Fruit fly (Drosophila melanogaster): Measurements from ENCODE around the gene Fdx2.

Fdx2 gene

DNA sequence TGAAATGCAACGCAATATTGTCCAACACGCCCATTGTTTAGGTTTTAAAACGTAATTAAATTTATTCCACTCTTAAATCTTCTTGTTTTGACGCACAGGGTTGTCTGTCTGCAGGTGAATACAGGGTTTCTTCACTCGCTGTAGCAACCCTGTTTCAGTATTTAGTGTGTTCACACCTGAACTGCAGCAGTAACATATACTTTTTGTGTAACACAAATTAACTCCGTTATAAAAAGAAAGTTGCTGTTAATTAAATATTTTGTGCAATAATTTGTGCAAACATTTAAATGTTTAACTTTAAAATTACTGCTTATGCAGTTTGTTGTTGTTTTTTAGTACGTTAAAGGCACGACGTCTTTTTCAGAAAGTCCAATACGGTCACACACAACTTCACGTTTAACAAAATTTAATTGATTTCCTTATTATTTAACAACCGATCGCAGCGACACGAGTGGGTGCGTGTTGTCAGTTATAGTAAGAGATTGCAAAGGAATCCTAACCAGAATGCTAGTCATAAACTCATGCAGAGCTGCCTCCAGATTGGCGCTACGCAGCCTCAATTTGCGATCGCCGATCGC lies at the start of gene Fdx2, which contains the start of gene CG15012 (continued):
- TF ChIP-seq gt (GFP tag; IDR thresholded peaks at IDR 0.05) (no peak), CG3281 (GFP tag; optimal IDR thresholded peaks at IDR 0.05) (peak; percentile 71), Doc3 (GFP tag; IDR thresholded peaks at IDR 0.05; ENCODE audit: partially characterized antibody) (no peak), GATAe (GFP tag; conservative IDR thresholded peaks at IDR 0.05) (no peak), HLH3B (GFP tag; IDR thresholded peaks at IDR 0.05) (no peak), ase (GFP tag; IDR thresholded peaks at IDR 0.05) (no peak), CG9437 (GFP tag; optimal IDR thresholded peaks at IDR 0.05) (peak; percentile 28), CG30403 (GFP tag; optimal IDR thresholded peaks at IDR 0.05) (no peak), prd (optimal IDR thresholded peaks at IDR 0.05) (no peak), prd (GFP tag; IDR thresholded peaks at IDR 0.05) (peak; percentile 27; the same call in 1 of the 3 replicates), CG31441 (GFP tag; IDR thresholded peaks at IDR 0.05) (0 out of 2 replicates have a peak, but pooled peaks have one; percentile 24), Pdp1 (GFP tag; optimal IDR thresholded peaks at IDR 0.05) (peak in 1 of 2 experiments; percentile 82), HmgZ (tag; optimal IDR thresholded peaks at IDR 0.05) (peak; percentile 73), scrt (GFP tag; optimal IDR thresholded peaks at IDR 0.05) (no peak), pros (GFP tag; optimal IDR thresholded peaks at IDR 0.05) (no peak), ATbp (GFP tag; optimal IDR thresholded peaks at IDR 0.05) (no peak), ERR (GFP tag; optimal IDR thresholded peaks at IDR 0.05) (no peak), CG1529 (GFP tag; optimal IDR thresholded peaks at IDR 0.05) (no peak), H2.0 (GFP tag; IDR thresholded peaks at IDR 0.05) (no peak), CG32767 (GFP tag; IDR thresholded peaks at IDR 0.05) (no peak), CG15514 (GFP tag; optimal IDR thresholded peaks at IDR 0.05) (peak; percentile 86), ro (GFP tag; IDR thresholded peaks at IDR 0.05) (no peak), CG13624 (GFP tag; optimal IDR thresholded peaks at IDR 0.05) (peak; percentile 48), lab (GFP tag; optimal IDR thresholded peaks at IDR 0.05) (no peak), fd96Cb (tag; optimal IDR thresholded peaks at IDR 0.05) (no peak), CrebB (tag; optimal IDR thresholded peaks at IDR 0.05) (no peak), zfh1 (GFP tag; IDR thresholded peaks at IDR 0.05) (peak; percentile 27; the same call in 1 of the 3 replicates), cg (GFP tag; optimal IDR thresholded peaks at IDR 0.05) (no peak), twi (tag; optimal IDR thresholded peaks at IDR 0.05) (peak; percentile 7), kah (GFP tag; optimal IDR thresholded peaks at IDR 0.05) (no peak), sens (GFP tag) (peak; percentile 89), Scr (GFP tag; IDR thresholded peaks at IDR 0.05; ENCODE audit: partially characterized antibody) (peak; percentile 35; the same call in 1 of the 2 replicates), CG10462 (GFP tag; optimal IDR thresholded peaks at IDR 0.05) (no peak), odd (GFP tag; optimal IDR thresholded peaks at IDR 0.05) (no peak), CG30431 (GFP tag; optimal IDR thresholded peaks at IDR 0.05) (no peak), CG14710 (tag; optimal IDR thresholded peaks at IDR 0.05) (peak; percentile 91), Hsf (GFP tag; optimal IDR thresholded peaks at IDR 0.05) (peak; percentile 34), Hey (tag; optimal IDR thresholded peaks at IDR 0.05) (no peak), NC2β (GFP tag; optimal IDR thresholded peaks at IDR 0.05) (peak; percentile 23), caup (GFP tag; optimal IDR thresholded peaks at IDR 0.05; ENCODE audit: severe bottlenecking) (no peak), Hand (GFP tag; optimal IDR thresholded peaks at IDR 0.05) (no peak), CG33557 (GFP tag; optimal IDR thresholded peaks at IDR 0.05) (no peak), emc (GFP tag; optimal IDR thresholded peaks at IDR 0.05) (no peak), br (optimal IDR thresholded peaks at IDR 0.05) (no peak), her (GFP tag; optimal IDR thresholded peaks at IDR 0.05) (no peak), MESR4 (GFP tag; optimal IDR thresholded peaks at IDR 0.05) (peak; percentile 84), CG4820 (GFP tag; optimal IDR thresholded peaks at IDR 0.05) (no peak), BEAF-32 (GFP tag; optimal IDR thresholded peaks at IDR 0.05) (peak; percentile 46), jumu (GFP tag; optimal IDR thresholded peaks at IDR 0.05) (peak; percentile 43), CG18599 (GFP tag; optimal IDR thresholded peaks at IDR 0.05) (no peak), CG17612 (GFP tag; IDR thresholded peaks at IDR 0.05) (no peak)
